Fruit fly (Drosophila melanogaster) whole organism, embryonic: ENCODE measurements around the gene Gyc89Da.
A peak's percentile ranks its signal among the peaks of the same experiment; 100 is the strongest.

Source experiments
- Atf-2 ChIP-seq: fragments of 200-800 bp; sonication (Bioruptor generic); optimal IDR thresholded peaks from 2 replicates; lab custom pipeline; 2016; ENCODE audit warnings: missing biosample characterization, missing genetic modification characterization
- CG10462 ChIP-seq: fragments of 200-800 bp; sonication (Bioruptor generic); optimal IDR thresholded peaks from 2 replicates; lab custom pipeline; 2016; ENCODE audit warnings: missing biosample characterization, missing genetic modification characterization
- CG10979 ChIP-seq: fragments of 200-800 bp; sonication (Bioruptor generic); optimal IDR thresholded peaks from 2 replicates; lab custom pipeline; 2018; ENCODE audit warnings: missing biosample characterization, mild to moderate bottlenecking, missing genetic modification characterization, moderate library complexity
- CG11696 ChIP-seq: fragments of 200-800 bp; sonication (Bioruptor generic); IDR thresholded peaks from 2 replicates; pipeline ENCODE4 v1.3.6; 2022; ENCODE audit warnings: missing biosample characterization, missing genetic modification characterization
- CG12155 ChIP-seq: fragments of 200-800 bp; sonication (Bioruptor generic); optimal IDR thresholded peaks from 3 replicates; lab custom pipeline; 2016; ENCODE audit warnings: missing biosample characterization, missing genetic modification characterization
- CG12299 ChIP-seq: fragments of 200-800 bp; sonication (Bioruptor generic); optimal IDR thresholded peaks from 2 replicates; lab custom pipeline; 2018; ENCODE audit warnings: missing biosample characterization, mild to moderate bottlenecking, missing genetic modification characterization
- CG13123 ChIP-seq: fragments of 200-800 bp; sonication (Bioruptor generic); optimal IDR thresholded peaks from 2 replicates; lab custom pipeline; 2016; ENCODE audit warnings: missing biosample characterization, missing genetic modification characterization
- CG15011 ChIP-seq: fragments of 200-800 bp; sonication (Bioruptor generic); optimal IDR thresholded peaks from 3 replicates; lab custom pipeline; 2018; ENCODE audit warnings: missing biosample characterization, mild to moderate bottlenecking, missing genetic modification characterization
- CG1529 ChIP-seq: fragments of 200-800 bp; sonication (Bioruptor generic); optimal IDR thresholded peaks from 3 replicates; lab custom pipeline; 2018; ENCODE audit warnings: missing biosample characterization, missing genetic modification characterization
- CG1602 ChIP-seq: fragments of 200-800 bp; sonication (Bioruptor generic); optimal IDR thresholded peaks from 3 replicates; lab custom pipeline; 2016; ENCODE audit warnings: missing biosample characterization, missing genetic modification characterization
- CG3847 ChIP-seq: fragments of 200-800 bp; sonication (Bioruptor generic); IDR thresholded peaks from 2 replicates; pipeline ENCODE4 v1.3.6; 2022; ENCODE audit warnings: missing biosample characterization, missing genetic modification characterization
- CG42726 ChIP-seq: fragments of 200-800 bp; sonication (Bioruptor generic); IDR thresholded peaks from 2 replicates; pipeline ENCODE4 v1.3.6; 2022; ENCODE audit warnings: missing biosample characterization, missing genetic modification characterization; ENCODE audit not compliant: partially characterized antibody
- CG4360 ChIP-seq: fragments of 200-800 bp; sonication (Bioruptor generic); IDR thresholded peaks from 2 replicates; pipeline ENCODE4 v1.3.6; 2022; ENCODE audit warnings: missing biosample characterization, missing genetic modification characterization
- CG6683 ChIP-seq: fragments of 200-800 bp; sonication (Bioruptor generic); optimal IDR thresholded peaks from 2 replicates; lab custom pipeline; 2017; ENCODE audit warnings: missing biosample characterization, mild to moderate bottlenecking, missing genetic modification characterization, missing genetic modification reagents
- CG7271 ChIP-seq: fragments of 200-800 bp; sonication (Bioruptor generic); optimal IDR thresholded peaks from 2 replicates; lab custom pipeline; 2018; ENCODE audit warnings: missing biosample characterization, mild to moderate bottlenecking, missing genetic modification characterization, moderate library complexity
- CG8359 ChIP-seq: fragments of 200-800 bp; sonication (Bioruptor generic); optimal IDR thresholded peaks from 2 replicates; lab custom pipeline; 2017; ENCODE audit warnings: missing biosample characterization, mild to moderate bottlenecking, missing genetic modification characterization, borderline replicate concordance
- CG9609 ChIP-seq: fragments of 200-800 bp; sonication (Bioruptor generic); optimal IDR thresholded peaks from 3 replicates; lab custom pipeline; 2016; ENCODE audit warnings: missing biosample characterization, missing genetic modification characterization
- Deaf1 ChIP-seq: fragments of 200-800 bp; optimal IDR thresholded peaks from 3 replicates; lab custom pipeline; 2019; ENCODE audit warnings: missing biosample characterization, mild to moderate bottlenecking, missing genetic modification characterization, moderate library complexity
- Dek ChIP-seq: fragments of 200-800 bp; sonication (Bioruptor generic); optimal IDR thresholded peaks from 3 replicates; lab custom pipeline; 2019; ENCODE audit warnings: missing biosample characterization, mild to moderate bottlenecking, missing genetic modification characterization, moderate library complexity
- H15 ChIP-seq: fragments of 200-800 bp; sonication (Bioruptor generic); IDR thresholded peaks from 3 replicates; pipeline ENCODE4 v1.3.6; 2022; ENCODE audit warnings: missing biosample characterization, missing genetic modification characterization
- Jarid2 ChIP-seq: fragments of 200-800 bp; sonication (Bioruptor generic); optimal IDR thresholded peaks from 3 replicates; lab custom pipeline; 2017; ENCODE audit warnings: mild to moderate bottlenecking, missing biosample characterization, missing genetic modification reagents, missing genetic modification characterization
- Kr ChIP-seq: fragments of 200-800 bp; sonication (Bioruptor generic); optimal IDR thresholded peaks from 2 replicates; lab custom pipeline; 2017; ENCODE audit warnings: missing biosample characterization, mild to moderate bottlenecking, missing genetic modification characterization
- Med ChIP-seq: fragments of 200-800 bp; sonication (Bioruptor generic); peaks from one replicate; lab custom pipeline; 2016; ENCODE audit warnings: missing biosample characterization, missing genetic modification characterization, mild to moderate bottlenecking, inconsistent platforms, moderate library complexity
- Neu2 ChIP-seq: fragments of 200-800 bp; sonication (Bioruptor generic); optimal IDR thresholded peaks from 3 replicates; lab custom pipeline; 2016; ENCODE audit warnings: missing biosample characterization, missing genetic modification characterization, borderline replicate concordance
- Sin3A ChIP-seq: fragments of >200 bp; optimal IDR thresholded peaks from 2 replicates; lab custom pipeline; 2018
- abd-A ChIP-seq: fragments of 200-800 bp; sonication (Bioruptor generic); optimal IDR thresholded peaks from 3 replicates; lab custom pipeline; 2019; ENCODE audit warnings: missing biosample characterization, mild to moderate bottlenecking, missing genetic modification characterization, moderate library complexity
- bbx ChIP-seq: fragments of 200-800 bp; sonication (Bioruptor generic); IDR thresholded peaks from 2 replicates; pipeline ENCODE4 v1.3.6; 2022; ENCODE audit warnings: missing biosample characterization, missing genetic modification characterization; ENCODE audit not compliant: partially characterized antibody
- bigmax ChIP-seq: fragments of 200-800 bp; sonication (Bioruptor generic); optimal IDR thresholded peaks from 2 replicates; lab custom pipeline; 2018; ENCODE audit warnings: missing biosample characterization, mild to moderate bottlenecking, missing genetic modification characterization
- chm ChIP-seq: fragments of 200-800 bp; sonication (Bioruptor generic); IDR thresholded peaks from 2 replicates; pipeline ENCODE4 v1.3.6; 2022; ENCODE audit warnings: missing biosample characterization, missing genetic modification characterization
- crol ChIP-seq: fragments of 200-800 bp; sonication (Bioruptor generic); IDR thresholded peaks from 2 replicates; pipeline ENCODE4 v1.3.6; 2022; ENCODE audit warnings: missing biosample characterization, missing genetic modification characterization
- cwo ChIP-seq: fragments of 200-800 bp; sonication (Bioruptor generic); optimal IDR thresholded peaks from 3 replicates; lab custom pipeline; 2017; ENCODE audit warnings: missing biosample characterization, missing genetic modification characterization, mild to moderate bottlenecking, moderate library complexity, missing genetic modification reagents
- dmrt99B ChIP-seq: fragments of 200-800 bp; sonication (Bioruptor generic); optimal IDR thresholded peaks from 2 replicates; lab custom pipeline; 2018; ENCODE audit warnings: missing biosample characterization, mild to moderate bottlenecking, missing genetic modification characterization, moderate library complexity
- emc ChIP-seq: fragments of 200-800 bp; sonication (Bioruptor generic); optimal IDR thresholded peaks from 2 replicates; lab custom pipeline; 2016; ENCODE audit warnings: missing biosample characterization, missing genetic modification characterization
- ems ChIP-seq: fragments of 200-800 bp; sonication (Bioruptor generic); optimal IDR thresholded peaks from 3 replicates; lab custom pipeline; 2016; ENCODE audit warnings: missing biosample characterization, missing genetic modification characterization
- en ChIP-seq: fragments of 200-800 bp; sonication (Bioruptor generic); optimal IDR thresholded peaks from 2 replicates; lab custom pipeline; 2016; ENCODE audit warnings: missing biosample characterization, missing genetic modification characterization
- fd3F ChIP-seq: fragments of 200-800 bp; sonication (Bioruptor generic); optimal IDR thresholded peaks from 2 replicates; lab custom pipeline; 2018; ENCODE audit warnings: missing biosample characterization, mild to moderate bottlenecking, missing genetic modification characterization, moderate library complexity
- gem ChIP-seq: fragments of 200-800 bp; sonication (Bioruptor generic); optimal IDR thresholded peaks from 2 replicates; lab custom pipeline; 2019; ENCODE audit warnings: missing biosample characterization, mild to moderate bottlenecking, missing genetic modification characterization, moderate library complexity
- gsb-n ChIP-seq: fragments of 200-800 bp; sonication (Bioruptor generic); optimal IDR thresholded peaks from 3 replicates; lab custom pipeline; 2018; ENCODE audit warnings: missing biosample characterization, mild to moderate bottlenecking, missing genetic modification characterization
- gt ChIP-seq: fragments of 200-800 bp; sonication (Bioruptor generic); IDR thresholded peaks from 2 replicates; pipeline ENCODE4 v1.3.6; 2022; ENCODE audit warnings: missing biosample characterization, missing genetic modification characterization
- inv ChIP-seq: fragments of 200-800 bp; sonication (Bioruptor generic); IDR thresholded peaks from 2 replicates; pipeline ENCODE4 v1.3.6; 2022; ENCODE audit warnings: missing biosample characterization, missing genetic modification characterization; ENCODE audit not compliant: partially characterized antibody
- lov ChIP-seq, 2 experiments: fragments of 200-800 bp in 1 of 2; fragments of >200 bp in 1 of 2; sonication (Bioruptor generic) in 1 of 2; IDR thresholded peaks in 1 of 2; optimal IDR thresholded peaks in 1 of 2; 2 replicates in 1 of 2; 3 replicates in 1 of 2; pipeline versions ENCODE4 v1.3.6 to Lab custom; 2017 to 2022; ENCODE audit warnings: missing biosample characterization in 1 of 2, missing genetic modification characterization in 1 of 2
- nom ChIP-seq: fragments of 200-800 bp; sonication (Bioruptor generic); optimal IDR thresholded peaks from 2 replicates; lab custom pipeline; 2017; ENCODE audit warnings: missing biosample characterization, missing genetic modification characterization, mild to moderate bottlenecking, moderate library complexity, missing genetic modification reagents
- pros ChIP-seq: fragments of 200-800 bp; sonication (Bioruptor generic); optimal IDR thresholded peaks from 3 replicates; lab custom pipeline; 2019; ENCODE audit warnings: missing biosample characterization, mild to moderate bottlenecking, missing genetic modification characterization, moderate library complexity
- run ChIP-seq: fragments of 200-800 bp; sonication (Bioruptor generic); optimal IDR thresholded peaks from 3 replicates; lab custom pipeline; 2018; ENCODE audit warnings: missing biosample characterization, mild to moderate bottlenecking, missing genetic modification characterization
- schlank ChIP-seq: fragments of 200-800 bp; sonication (Bioruptor generic); optimal IDR thresholded peaks from 2 replicates; lab custom pipeline; 2018; ENCODE audit warnings: missing biosample characterization, mild to moderate bottlenecking, missing genetic modification characterization
- scrt ChIP-seq: fragments of 200-800 bp; sonication (Bioruptor generic); optimal IDR thresholded peaks from 2 replicates; lab custom pipeline; 2018; ENCODE audit warnings: missing biosample characterization, mild to moderate bottlenecking, missing genetic modification characterization, moderate library complexity
- sr ChIP-seq: fragments of 200-800 bp; sonication (Bioruptor generic); IDR thresholded peaks from 3 replicates; pipeline ENCODE4 v1.3.6; 2022; ENCODE audit warnings: missing biosample characterization, missing genetic modification characterization
- sug ChIP-seq: fragments of 200-800 bp; optimal IDR thresholded peaks from 2 replicates; lab custom pipeline; 2019; ENCODE audit warnings: missing biosample characterization, mild to moderate bottlenecking, missing genetic modification characterization, moderate library complexity
- wdn ChIP-seq: fragments of 200-800 bp; sonication (Bioruptor generic); IDR thresholded peaks from 2 replicates; pipeline ENCODE4 v1.3.6; 2022; ENCODE audit warnings: missing biosample characterization, missing genetic modification characterization
- yki ChIP-seq: fragments of >200 bp; optimal IDR thresholded peaks from 3 replicates; lab custom pipeline; 2018

The Gyc89Da gene

dm6 chr3R:16502595-16503305, 30.3 kb downstream of the Gyc89Da start, which contains the start of gene CG42342 (continued):
- TF ChIP-seq gsb-n (no peak), sug (tag; lab: Kevin White, UChicago) (no peak), CG8359 (GFP tag; lab: Kevin White, UChicago) (no peak), nom (GFP tag; lab: Kevin White, UChicago) (peak; percentile 20), CG10462 (GFP tag; lab: Kevin White, UChicago) (no peak), H15 (GFP tag; lab: Robert Waterston, UW) (no peak), Med (peak; percentile 75), gem (tag; lab: Kevin White, UChicago) (no peak), CG13123 (no peak), CG10979 (no peak), cwo (no peak), fd3F (no peak), Atf-2 (GFP tag; lab: Kevin White, UChicago) (no peak), scrt (no peak), bigmax (no peak), run (tag; lab: Kevin White, UChicago) (no peak), Jarid2 (GFP tag; lab: Kevin White, UChicago) (peak; percentile 89), dmrt99B (no peak), CG12155 (GFP tag; lab: Kevin White, UChicago) (no peak), inv (GFP tag; lab: Robert Waterston, UW) (no peak), Kr (peak; percentile 16), abd-A (peak; percentile 19), CG11696 (GFP tag; lab: Robert Waterston, UW) (no peak), CG9609 (GFP tag; lab: Kevin White, UChicago) (no peak), CG3847 (GFP tag; lab: Robert Waterston, UW) (no peak), yki (lab: Kevin White, UChicago) (no peak), emc (GFP tag; lab: Kevin White, UChicago) (no peak), sr (GFP tag; lab: Robert Waterston, UW) (no peak), Deaf1 (tag; lab: Kevin White, UChicago) (peak; percentile 42), lov (optimal IDR thresholded peaks at IDR 0.05; lab: Kevin White, UChicago) (no peak), lov (GFP tag; IDR thresholded peaks at IDR 0.05; lab: Robert Waterston, UW) (no peak), Dek (no peak), CG6683 (GFP tag; lab: Kevin White, UChicago) (no peak), wdn (no peak), CG42726 (GFP tag; lab: Robert Waterston, UW) (no peak), CG1602 (GFP tag; lab: Kevin White, UChicago) (no peak), CG1529 (GFP tag; lab: Kevin White, UChicago) (no peak), CG12299 (no peak), CG15011 (GFP tag; lab: Kevin White, UChicago) (no peak), CG7271 (tag; lab: Kevin White, UChicago) (no peak), ems (GFP tag; lab: Kevin White, UChicago) (no peak), chm (peak; percentile 46), CG4360 (GFP tag; lab: Robert Waterston, UW) (0 out of 2 replicates have a peak, but pooled peaks have one; percentile 15), bbx (peak; percentile 36; the same call in 1 of the 2 replicates), pros (GFP tag; lab: Kevin White, UChicago) (peak; percentile 56), Sin3A (lab: Kevin White, UChicago) (no peak), en (GFP tag; lab: Kevin White, UChicago) (no peak), schlank (tag; lab: Kevin White, UChicago) (no peak), Neu2 (GFP tag; lab: Kevin White, UChicago) (no peak), gt (GFP tag; lab: Robert Waterston, UW) (no peak), crol (GFP tag; lab: Robert Waterston, UW) (no peak)
